Worm (Caenorhabditis elegans) whole organism, L1 larva: ENCODE measurements around the gene C33F10.4.

Source experiments
- aly-2 ChIP-seq: fragments of 150-350 bp; optimal IDR thresholded peaks from 2 replicates; lab custom pipeline; 2014; ENCODE audit warnings: missing biosample characterization, missing genetic modification characterization
- ceh-82 ChIP-seq, 3 experiments: fragments of 150-350 bp in 1 of 3; sonication (generic microtip) in 2 of 3; optimal IDR thresholded peaks; 2 replicates each; lab custom pipeline; 2014 to 2017; ENCODE audit warnings: missing biosample characterization in 3 of 3, missing genetic modification characterization in 3 of 3
- elt-3 ChIP-seq, 6 experiments: fragments of 150-350 bp in 1 of 6; sonication (generic microtip); optimal IDR thresholded peaks; 2 replicates each; lab custom pipeline; 2017 to 2018; ENCODE audit warnings: missing biosample characterization in 6 of 6, missing genetic modification characterization in 6 of 6, inconsistent platforms in 1 of 6
- lin-39 ChIP-seq: fragments of 150-350 bp; optimal IDR thresholded peaks from 2 replicates; lab custom pipeline; 2014; ENCODE audit warnings: missing biosample characterization, missing genetic modification reagents, missing genetic modification characterization
- lsy-2 ChIP-seq, 2 experiments: fragments of 150-350 bp; optimal IDR thresholded peaks; 2 replicates each; lab custom pipeline; 2014; ENCODE audit warnings: missing biosample characterization in 2 of 2, missing genetic modification characterization in 2 of 2
- nhr-11 ChIP-seq: fragments of 150-350 bp; optimal IDR thresholded peaks from 2 replicates; lab custom pipeline; 2014; ENCODE audit warnings: missing biosample characterization, missing genetic modification characterization
- nhr-71 ChIP-seq: sonication (generic microtip); optimal IDR thresholded peaks from 2 replicates; lab custom pipeline; 2016; ENCODE audit warnings: mild to moderate bottlenecking, missing genetic modification characterization, moderate library complexity, missing compliant biosample characterization
- nhr-76 ChIP-seq: sonication (generic microtip); optimal IDR thresholded peaks from 2 replicates; lab custom pipeline; 2017; ENCODE audit warnings: missing biosample characterization, missing genetic modification characterization
- nhr-77 ChIP-seq: fragments of 150-350 bp; optimal IDR thresholded peaks from 2 replicates; lab custom pipeline; 2014; ENCODE audit warnings: missing biosample characterization, missing genetic modification characterization
- unc-130 ChIP-seq: fragments of 150-350 bp; optimal IDR thresholded peaks from 2 replicates; lab custom pipeline; 2017; ENCODE audit warnings: missing biosample characterization, missing genetic modification characterization, inconsistent platforms
- unc-62 ChIP-seq: fragments of 150-350 bp; optimal IDR thresholded peaks from 2 replicates; lab custom pipeline; 2014; ENCODE audit warnings: missing biosample characterization, missing genetic modification reagents, missing genetic modification characterization

- TF ChIP-seq nhr-77 (tag; lab: Kevin White, UChicago) (no peak), nhr-71 (no peak), nhr-76 (no peak), lsy-2 (tag; optimal IDR thresholded peaks at IDR 0.05; lab: Kevin White, UChicago) (no peak), nhr-11 (tag; lab: Kevin White, UChicago) (no peak), unc-130 (tag; lab: Kevin White, UChicago) (no peak), unc-62 (no peak), elt-3 (tag; optimal IDR thresholded peaks at IDR 0.05; lab: Kevin White, UChicago) (no peak), aly-2 (no peak), lin-39 (no peak), ceh-82 (tag; optimal IDR thresholded peaks at IDR 0.05; lab: Kevin White, UChicago) (no peak)
Observed at ce11 chrII:4756751-4757150, 38.8 kb upstream of the C33F10.4 start, which contains the start of gene C27D9.2.
